Fruit fly (Drosophila melanogaster) ovary, adult (tissue): ENCODE results near the gene CG46523.

Source experiments
- CG17801 ChIP-seq: fragments of 200-800 bp; optimal IDR thresholded peaks from 2 replicates; lab custom pipeline; 2019; ENCODE audit warnings: missing biosample characterization, mild to moderate bottlenecking, missing genetic modification characterization, moderate library complexity; ENCODE audit not compliant: partially characterized antibody

The CG46523 gene

DNA sequence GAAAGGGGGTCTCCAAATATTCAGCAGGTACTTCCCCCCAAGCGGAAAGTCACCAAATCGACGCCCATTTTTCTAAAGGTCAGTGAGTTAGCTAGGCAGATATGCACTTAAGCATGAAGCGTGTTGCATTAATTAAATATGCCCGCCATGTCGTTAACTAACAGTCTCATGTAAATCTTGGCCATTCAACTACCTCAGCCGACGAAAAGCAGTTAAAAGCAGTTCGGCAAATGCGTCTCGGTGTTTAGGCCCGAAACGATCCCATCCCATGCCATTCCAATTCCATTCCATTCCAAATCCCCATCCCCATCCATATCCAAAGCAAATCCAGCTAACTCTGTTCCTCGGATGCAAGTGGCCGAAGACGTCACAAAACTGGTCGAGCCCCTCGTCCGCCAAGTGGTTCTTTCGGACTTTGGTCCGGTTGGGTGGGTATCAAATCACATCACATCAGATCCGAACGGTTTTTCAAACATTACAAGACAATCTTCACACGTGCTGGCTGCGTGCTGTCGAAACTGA lies 1.1 kb upstream of the CG46523 start:
- TF ChIP-seq CG17801 (GFP tag; lab: Kevin White, UChicago): no peak

dm6 chr3L:1937469-1937868 lies 1.4 kb downstream of the CG46523 start:
- no peak for TF ChIP-seq CG17801 (GFP tag; lab: Kevin White, UChicago)

- no peak for TF ChIP-seq CG17801 (GFP tag; lab: Kevin White, UChicago)
Measured at dm6 chr3L:1928959-1929358, 9.9 kb downstream of the CG46523 start.

- no peak for TF ChIP-seq CG17801 (GFP tag; lab: Kevin White, UChicago)
Measured at dm6 chr3L:1920943-1921342, 18.0 kb downstream of the CG46523 start, which contains the start of gene Dbx. TSS of gene Dbx (plus strand) at chr3L:1921307.

DNA sequence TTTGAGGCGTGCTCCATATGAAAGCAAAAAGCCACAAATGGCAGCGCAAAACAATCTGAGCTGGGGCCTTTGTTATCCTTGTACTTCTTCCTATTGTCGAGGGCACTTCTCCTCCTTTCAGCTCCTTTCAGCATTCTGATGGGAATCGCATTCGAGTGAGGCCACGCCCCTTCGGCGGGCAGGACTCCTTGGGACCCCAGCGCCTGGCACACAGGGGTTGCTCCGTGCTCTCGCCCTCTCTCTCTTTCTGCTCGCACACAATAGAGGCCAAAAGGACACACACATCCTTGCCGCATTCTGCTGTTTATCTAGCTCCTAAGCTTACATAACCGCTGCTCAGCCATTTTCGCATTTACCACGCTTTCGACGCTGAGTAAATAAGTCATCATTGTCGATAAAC lies 18.9 kb downstream of the CG46523 start:
- TF ChIP-seq CG17801 (GFP tag; lab: Kevin White, UChicago): no peak

DNA sequence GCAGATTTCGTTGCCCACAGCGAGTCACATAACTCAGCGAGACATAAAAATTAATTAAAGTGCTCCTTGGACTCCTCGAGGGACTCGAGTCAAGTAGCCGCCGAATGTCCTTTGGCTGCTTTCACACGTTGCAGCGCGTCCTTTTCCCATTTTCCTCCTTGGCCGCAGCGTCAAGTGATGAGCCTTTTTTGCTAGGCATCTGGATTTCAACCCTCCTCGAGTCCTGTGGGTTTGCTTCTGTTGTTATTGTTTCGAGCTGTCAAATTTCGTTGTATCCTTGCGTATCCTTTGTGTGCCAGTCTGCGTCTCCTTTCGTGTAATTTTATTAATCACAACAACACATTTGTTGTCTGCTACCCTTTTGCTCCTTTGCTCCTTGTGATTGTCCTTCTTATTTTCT lies 22.3 kb downstream of the CG46523 start:
- no peak for TF ChIP-seq CG17801 (GFP tag; lab: Kevin White, UChicago)

DNA sequence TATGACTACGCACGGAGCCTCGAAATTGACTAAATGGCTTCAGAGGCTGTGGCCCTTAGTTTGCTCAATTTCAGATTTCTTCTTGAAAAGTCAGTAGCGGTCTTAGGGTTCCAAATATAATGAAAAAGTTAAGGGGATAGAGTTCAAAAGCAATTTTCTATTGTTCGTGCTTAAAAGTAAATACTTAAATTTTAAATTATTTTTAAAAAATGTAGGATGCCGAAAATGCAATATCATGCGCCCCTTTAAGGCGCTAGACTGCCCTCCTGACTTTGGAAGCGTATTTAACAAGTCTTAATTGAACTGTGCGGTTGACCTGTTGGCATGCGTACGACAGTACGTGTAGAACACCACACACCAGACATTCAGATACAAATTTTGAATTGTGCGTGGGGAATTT lies 24.2 kb downstream of the CG46523 start:
- no peak for TF ChIP-seq CG17801 (GFP tag; lab: Kevin White, UChicago)

- no peak for TF ChIP-seq CG17801 (GFP tag; lab: Kevin White, UChicago)
Measured at dm6 chr3L:1910107-1910506, 28.8 kb downstream of the CG46523 start, which contains the start of gene dsb. TSS of gene dsb (minus strand) at chr3L:1910197.

dm6 chr3L:1909000-1909399 lies 29.9 kb downstream of the CG46523 start:
- no peak for TF ChIP-seq CG17801 (GFP tag; lab: Kevin White, UChicago)

DNA sequence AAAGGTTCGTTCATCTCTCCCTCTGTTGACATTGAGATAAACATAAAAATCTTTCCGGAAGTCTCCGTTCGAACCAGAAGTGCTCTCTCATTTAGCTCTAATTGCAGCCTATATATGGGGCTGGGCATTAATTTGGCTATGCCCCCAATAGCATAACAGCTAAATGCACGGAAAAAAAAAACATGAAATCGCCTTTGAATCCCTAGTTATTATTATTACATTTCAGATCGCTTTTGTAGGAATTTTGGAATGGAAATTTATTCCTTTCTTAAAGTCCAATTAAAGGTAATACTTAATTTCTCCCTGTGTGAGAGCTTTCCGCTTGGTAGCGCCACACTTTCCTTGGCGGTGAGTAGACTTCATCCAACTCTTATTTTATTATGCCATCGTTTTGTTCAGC lies 32.7 kb downstream of the CG46523 start:
- TF ChIP-seq CG17801 (GFP tag; lab: Kevin White, UChicago): no peak

dm6 chr3L:1905273-1905672 lies 33.6 kb downstream of the CG46523 start:
- TF ChIP-seq CG17801 (GFP tag; lab: Kevin White, UChicago): no peak

dm6 chr3L:1904440-1904839 lies 34.5 kb downstream of the CG46523 start:
- TF ChIP-seq CG17801 (GFP tag; lab: Kevin White, UChicago): no peak

- no peak for TF ChIP-seq CG17801 (GFP tag; lab: Kevin White, UChicago)
Measured at dm6 chr3L:1900633-1901032, 38.3 kb downstream of the CG46523 start.

DNA sequence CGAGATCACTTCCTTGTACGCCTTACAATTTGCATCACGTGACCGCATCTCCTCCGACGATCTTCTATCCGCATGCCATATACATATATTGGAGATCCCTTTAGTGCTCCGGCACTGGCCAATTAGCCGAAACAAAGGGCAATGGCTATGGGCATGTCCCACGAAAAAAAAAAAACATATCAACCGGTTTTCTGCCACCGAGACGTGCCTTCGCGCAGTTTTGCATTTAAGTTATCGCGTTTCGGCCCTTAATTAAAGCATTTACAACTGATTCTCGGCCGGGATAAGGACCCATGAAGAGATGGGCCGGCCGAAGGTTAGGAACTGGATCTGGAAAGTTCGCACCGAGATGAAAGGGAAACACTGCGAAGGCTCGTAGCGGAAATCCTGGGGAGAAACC lies 39.3 kb downstream of the CG46523 start:
- TF ChIP-seq CG17801 (GFP tag; lab: Kevin White, UChicago): no peak

- no peak for TF ChIP-seq CG17801 (GFP tag; lab: Kevin White, UChicago)
Measured at dm6 chr3L:1897709-1898108, 41.2 kb downstream of the CG46523 start.

DNA sequence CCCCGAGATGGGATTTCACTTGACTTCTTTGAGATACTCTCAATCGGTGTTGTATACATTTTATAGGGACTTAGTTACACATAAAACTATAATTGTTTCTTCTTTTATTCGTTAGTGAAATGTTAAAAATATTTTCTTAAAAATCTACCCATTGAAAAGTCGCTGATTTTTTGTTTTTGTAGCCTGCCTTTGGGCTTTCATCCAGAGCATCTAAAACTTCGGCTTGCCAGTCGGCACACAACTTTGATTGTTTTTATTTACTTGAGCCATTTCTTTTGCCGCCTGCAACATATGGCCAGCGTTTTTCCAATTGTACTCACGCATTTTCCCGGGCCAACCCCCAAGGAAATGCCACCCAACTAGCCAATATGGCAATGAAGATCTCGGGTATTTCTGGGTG lies 47.0 kb downstream of the CG46523 start:
- TF ChIP-seq CG17801 (GFP tag; lab: Kevin White, UChicago): no peak

- no peak for TF ChIP-seq CG17801 (GFP tag; lab: Kevin White, UChicago)
Measured at dm6 chr3L:1890941-1891340, 48.0 kb downstream of the CG46523 start.
